Worm (Caenorhabditis elegans): ENCODE results near the gene F57E7.4.
A peak's percentile ranks its signal among the peaks of the same experiment; 100 is the strongest.

F57E7.4 gene

ce11 chrV:16471995-16472563 lies 8.7 kb downstream of the F57E7.4 start, which contains the start of gene srw-35:
Gene srw-35, plus strand, starts transcription at chrV:16472513.
- TF ChIP-seq ceh-20 (GFP tag; IDR thresholded peaks at IDR 0.05) (no peak), hmg-1.1 (GFP tag; IDR thresholded peaks at IDR 0.05) (no peak), php-3 (GFP tag; IDR thresholded peaks at IDR 0.05) (0 out of 2 replicates have a peak, but pooled peaks have one; percentile 19), D1046.2 (GFP tag; IDR thresholded peaks at IDR 0.05) (no peak), lin-38 (GFP tag; IDR thresholded peaks at IDR 0.05) (no peak)

DNA sequence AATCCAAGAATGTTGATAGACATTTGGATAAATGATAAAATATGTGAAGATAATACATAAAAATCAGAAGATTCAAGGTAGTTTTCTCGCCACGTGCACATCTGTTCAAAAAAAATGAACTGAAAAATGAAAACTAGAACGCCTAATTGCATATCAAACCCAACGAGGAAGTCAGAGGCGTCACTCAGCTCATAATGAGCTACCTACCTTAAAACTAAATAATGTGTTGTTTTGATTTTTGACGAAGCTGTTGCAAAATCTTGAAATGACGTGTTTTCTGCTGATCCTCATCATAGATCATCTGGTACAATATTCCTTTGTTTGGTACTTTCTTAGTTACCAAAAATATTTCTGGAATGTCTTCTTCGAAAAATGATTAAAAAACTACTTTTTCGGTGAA lies 9.9 kb downstream of the F57E7.4 start, which contains the start of gene srh-138:
Gene srh-138 (minus strand): TSS at position 101 of the 400 bp plus-strand sequence.
- TF ChIP-seq nhr-28 (tag; optimal IDR thresholded peaks at IDR 0.05) (no peak), zip-2 (tag; optimal IDR thresholded peaks at IDR 0.05) (no peak), php-3 (GFP tag; IDR thresholded peaks at IDR 0.05) (no peak), lin-29 (GFP tag; IDR thresholded peaks at IDR 0.05) (no peak), lin-15B (tag; optimal IDR thresholded peaks at IDR 0.05) (no peak), nhr-77 (tag; optimal IDR thresholded peaks at IDR 0.05) (no peak)

DNA sequence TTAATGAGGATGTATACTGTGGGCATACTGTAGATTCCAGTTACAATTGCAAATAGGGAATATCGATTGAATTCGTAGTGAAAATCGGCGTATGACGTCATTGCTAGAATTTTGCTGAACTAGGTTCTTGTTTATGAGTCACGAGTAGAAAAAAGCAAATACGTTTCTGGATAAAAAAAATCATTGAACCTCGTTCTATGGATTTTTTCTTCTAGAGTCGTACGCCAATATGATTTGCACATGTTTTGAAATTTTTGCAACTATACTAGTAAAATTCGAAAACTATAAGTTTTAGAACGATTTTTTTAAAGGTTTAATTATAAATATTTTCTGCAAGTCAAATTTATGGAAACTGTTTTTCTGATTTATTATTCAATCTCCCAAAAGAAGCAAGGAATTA lies 13.0 kb downstream of the F57E7.4 start, which contains the start of gene sru-44:
Gene sru-44 (minus strand): TSS at position 101 of the 400 bp plus-strand sequence.
- TF ChIP-seq unc-62 (GFP tag; optimal IDR thresholded peaks at IDR 0.05 in 1 of 2) (peak in 1 of 2 experiments; percentile 28), unc-62 (tag; optimal IDR thresholded peaks at IDR 0.05) (no peak), nhr-10 (tag; optimal IDR thresholded peaks at IDR 0.05) (no peak)

DNA sequence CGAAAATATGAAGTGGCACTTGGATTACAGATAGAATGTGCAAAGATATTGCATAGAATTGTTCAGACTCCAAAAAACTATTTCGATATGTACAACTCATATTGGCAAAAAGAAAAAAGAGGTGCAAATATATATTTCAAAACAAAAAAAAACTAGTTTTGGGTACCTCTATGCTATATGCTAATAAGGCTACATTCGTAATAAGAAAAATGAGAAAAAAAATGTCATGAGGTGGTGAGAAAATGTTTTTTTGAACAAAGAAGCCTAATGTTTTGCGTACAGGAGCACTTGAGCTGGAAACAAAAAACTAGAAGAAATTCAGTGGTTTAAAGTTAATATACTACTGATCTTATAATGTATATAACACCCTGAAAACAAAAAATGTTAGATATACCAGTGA lies 20.0 kb downstream of the F57E7.4 start, which contains the start of gene srh-142:
Gene srh-142 (minus strand): TSS at position 101 of the 400 bp plus-strand sequence.
- TF ChIP-seq mep-1 (tag; optimal IDR thresholded peaks at IDR 0.05) (no peak), nhr-25 (tag; optimal IDR thresholded peaks at IDR 0.05; ENCODE audit: borderline replicate concordance, insufficient read depth) (no peak), unc-130 (GFP tag; optimal IDR thresholded peaks at IDR 0.05) (no peak), dmd-6 (GFP tag; IDR thresholded peaks at IDR 0.05) (no peak), nhr-11 (tag; optimal IDR thresholded peaks at IDR 0.05) (no peak), saeg-2 (GFP tag; IDR thresholded peaks at IDR 0.05) (no peak), madf-9 (GFP tag; conservative IDR thresholded peaks at IDR 0.05) (no peak)

ce11 chrV:16459377-16459776 lies 21.4 kb downstream of the F57E7.4 start:
- TF ChIP-seq egl-27 (tag; optimal IDR thresholded peaks at IDR 0.05), result no peak
- TF ChIP-seq nhr-10 (tag; optimal IDR thresholded peaks at IDR 0.05), result no peak
- TF ChIP-seq unc-62 (GFP tag; optimal IDR thresholded peaks at IDR 0.05 in 1 of 2), result peak in 1 of 2 experiments; percentile 91
- TF ChIP-seq unc-62 (tag; optimal IDR thresholded peaks at IDR 0.05), result no peak
- TF ChIP-seq aha-1 (tag), result peak; percentile 83
- TF ChIP-seq aly-2 (tag; optimal IDR thresholded peaks at IDR 0.05), result no peak

ce11 chrV:16458714-16459113 lies 22.1 kb downstream of the F57E7.4 start, which contains the start of gene str-15:
Gene str-15, minus strand, starts transcription at chrV:16458814.
- no peak for TF ChIP-seq ZK546.5 (tag; optimal IDR thresholded peaks at IDR 0.05)
- no peak for TF ChIP-seq mxl-2 (GFP tag; conservative IDR thresholded peaks at IDR 0.05)
- TF ChIP-seq F44E2.7 (GFP tag; IDR thresholded peaks at IDR 0.05), result no peak
- TF ChIP-seq F10B5.3 (tag; optimal IDR thresholded peaks at IDR 0.05), result no peak
- no peak for TF ChIP-seq ama-1 (optimal IDR thresholded peaks at IDR 0.05)
- TF ChIP-seq lir-3 (tag; optimal IDR thresholded peaks at IDR 0.05), result no peak
- no peak for TF ChIP-seq duxl-1 (tag; optimal IDR thresholded peaks at IDR 0.05; ENCODE audit: poor library complexity)
- no peak for TF ChIP-seq mes-2 (tag; optimal IDR thresholded peaks at IDR 0.05; ENCODE audit: poor library complexity, severe bottlenecking)
- no peak for TF ChIP-seq unc-62 (GFP tag; optimal IDR thresholded peaks at IDR 0.05 in 1 of 2)
- TF ChIP-seq unc-62 (tag; optimal IDR thresholded peaks at IDR 0.05), result no peak
- TF ChIP-seq dpl-1 (GFP tag; optimal IDR thresholded peaks at IDR 0.05), result no peak
- no peak for TF ChIP-seq ZK337.2 (GFP tag; IDR thresholded peaks at IDR 0.05)
- TF ChIP-seq attf-4 (tag; optimal IDR thresholded peaks at IDR 0.05), result no peak
- no peak for TF ChIP-seq D1046.2 (GFP tag; IDR thresholded peaks at IDR 0.05)
- no peak for TF ChIP-seq ztf-7 (tag; optimal IDR thresholded peaks at IDR 0.05)
